Worm (Caenorhabditis elegans): ENCODE results near the gene F20A1.4.

ce11 chrV:7060396-7060795, 38.7 kb upstream of the F20A1.4 start, which contains the start of the genes Y57E12AL.6 and Y57E12AL.1:
- TF ChIP-seq aly-2 (tag; optimal IDR thresholded peaks at IDR 0.05): no peak
- no peak for TF ChIP-seq ZK546.5 (tag; optimal IDR thresholded peaks at IDR 0.05)
- peak; percentile 95 for TF ChIP-seq skn-1 (tag; optimal IDR thresholded peaks at IDR 0.05)
- TF ChIP-seq unc-62 (GFP tag; optimal IDR thresholded peaks at IDR 0.05): no peak

Measured in whole organism, L3 larva.